Worm (Caenorhabditis elegans) whole organism, L4/young adult: ENCODE measurements around the gene R05G9R.1.

ENCODE experiments used
- W03F9.2 ChIP-seq: fragments of 150-350 bp; optimal IDR thresholded peaks from 2 replicates; lab custom pipeline; 2014; ENCODE audit warnings: missing biosample characterization, missing genetic modification characterization
- dao-5 ChIP-seq: sonication (generic microtip); optimal IDR thresholded peaks from 2 replicates; lab custom pipeline; 2016; ENCODE audit warnings: missing genotype, missing genetic modification characterization, moderate library complexity, missing compliant biosample characterization
- him-1 ChIP-seq: sonication (generic microtip); optimal IDR thresholded peaks from 2 replicates; lab custom pipeline; 2016; ENCODE audit warnings: missing genotype, missing genetic modification reagents, missing genetic modification characterization, missing compliant biosample characterization

ce11 chrII:6482102-6482501 lies 31.7 kb downstream of the R05G9R.1 start, which contains the start of gene del-10:
- no peak for TF ChIP-seq dao-5
- no peak for TF ChIP-seq him-1 (tag; lab: Kevin White, UChicago)
- TF ChIP-seq W03F9.2 (tag; lab: Kevin White, UChicago), result no peak
